Worm (Caenorhabditis elegans): ENCODE data around the gene C28A5.6.
A peak's percentile ranks its signal among the peaks of the same experiment; 100 is the strongest.

DNA sequence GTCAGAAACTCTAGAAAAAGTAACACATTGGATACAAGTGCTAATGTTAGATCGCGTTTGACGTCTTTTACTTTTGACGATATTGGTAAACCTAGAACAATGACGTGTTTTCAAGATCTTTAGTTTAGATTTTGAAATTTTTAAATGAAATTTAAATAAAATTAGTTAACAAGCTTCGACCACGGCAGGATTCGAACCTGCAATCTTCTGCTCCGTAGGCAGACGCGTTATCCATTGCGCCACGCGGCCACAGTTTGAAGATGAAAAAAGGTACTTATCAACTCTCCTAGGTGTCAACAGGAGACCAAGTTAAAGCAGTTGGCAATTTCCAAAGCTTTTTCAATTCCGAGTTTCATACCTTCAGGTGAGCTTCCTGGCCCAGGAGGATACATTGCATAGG, 20.1 kb upstream of the C28A5.6 start:
- peak; percentile 72 for TF ChIP-seq him-1 (tag; optimal IDR thresholded peaks at IDR 0.05)
- TF ChIP-seq nfya-1 (tag; optimal IDR thresholded peaks at IDR 0.05; ENCODE audit: borderline replicate concordance, insufficient read depth): no peak
- TF ChIP-seq xnd-1 (tag; optimal IDR thresholded peaks at IDR 0.05): no peak
- TF ChIP-seq nfya-2 (GFP tag; IDR thresholded peaks at IDR 0.05): no peak
- TF ChIP-seq hlh-26 (GFP tag; conservative IDR thresholded peaks at IDR 0.05): no peak
